Worm (Caenorhabditis elegans) whole organism, midembryonic: Measurements from ENCODE around the gene T23F2.4.

ENCODE experiments used
- T22C8.4 ChIP-seq: fragments of 200-800 bp; sonication (Bioruptor generic); IDR thresholded peaks from 2 replicates; pipeline ENCODE4 v1.3.6; 2022; ENCODE audit warnings: missing genetic modification characterization, missing compliant biosample characterization
- flt-1 ChIP-seq: fragments of 200-800 bp; sonication (Bioruptor generic); IDR thresholded peaks from 2 replicates; pipeline ENCODE4 v1.3.6; 2022; ENCODE audit warnings: missing genetic modification characterization, missing compliant biosample characterization
- klf-2 ChIP-seq: fragments of 200-800 bp; sonication (Bioruptor generic); conservative IDR thresholded peaks from 2 replicates; pipeline ENCODE4 v1.3.6; 2022; ENCODE audit warnings: missing genetic modification reagents, missing genetic modification characterization, missing compliant biosample characterization
- med-1 ChIP-seq: sonication (generic microtip); optimal IDR thresholded peaks from 2 replicates; lab custom pipeline; 2017; ENCODE audit warnings: missing genetic modification characterization, mild to moderate bottlenecking, missing compliant biosample characterization, antibody characterized with exemption, missing genetic modification reagents; ENCODE audit not compliant: insufficient read depth
- ztf-23 ChIP-seq: fragments of 200-800 bp; sonication (Bioruptor generic); IDR thresholded peaks from 2 replicates; pipeline ENCODE4 v1.3.6; 2022; ENCODE audit warnings: missing genetic modification reagents, missing genetic modification characterization, missing compliant biosample characterization

DNA sequence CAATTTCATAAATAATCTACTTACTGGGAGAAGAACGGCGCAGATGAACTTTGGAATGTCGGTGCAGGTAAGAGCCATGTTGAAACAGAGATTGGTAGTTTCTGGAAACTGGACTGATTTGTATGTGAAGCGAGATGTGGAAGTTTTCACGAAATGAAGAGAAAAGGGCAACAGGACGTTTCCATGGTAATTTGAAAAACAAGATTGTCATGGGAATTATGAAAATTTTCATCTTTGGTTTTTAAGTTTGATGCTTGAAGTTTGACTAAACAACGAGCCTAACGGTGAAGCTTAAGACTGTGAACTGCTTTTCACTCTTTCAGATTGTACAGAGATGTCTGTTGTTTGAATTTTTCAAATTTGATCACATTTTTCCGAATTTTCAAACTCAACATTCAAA, 2.7 kb downstream of the T23F2.4 start, which contains the start of gene T23F2.3:
- TF ChIP-seq ztf-23 (GFP tag; lab: Robert Waterston, UW): no peak
- no peak for TF ChIP-seq flt-1 (GFP tag; lab: Robert Waterston, UW)
- TF ChIP-seq T22C8.4 (GFP tag; lab: Robert Waterston, UW): no peak
- TF ChIP-seq klf-2: no peak
- TF ChIP-seq med-1 (GFP tag; lab: Kevin White, UChicago): no peak
